Fruit fly (Drosophila melanogaster) whole organism, embryonic: Measurements from ENCODE around the gene CNMa.

Source experiments
- Atf-2 ChIP-seq: fragments of 200-800 bp; sonication (Bioruptor generic); optimal IDR thresholded peaks from 2 replicates; lab custom pipeline; 2016; ENCODE audit warnings: missing biosample characterization, missing genetic modification characterization
- CG10979 ChIP-seq: fragments of 200-800 bp; sonication (Bioruptor generic); optimal IDR thresholded peaks from 2 replicates; lab custom pipeline; 2018; ENCODE audit warnings: missing biosample characterization, mild to moderate bottlenecking, missing genetic modification characterization, moderate library complexity
- CG11398 ChIP-seq: fragments of 200-800 bp; sonication (Bioruptor generic); optimal IDR thresholded peaks from 2 replicates; lab custom pipeline; 2016; ENCODE audit warnings: missing biosample characterization, missing genetic modification characterization
- CG11696 ChIP-seq: fragments of 200-800 bp; sonication (Bioruptor generic); IDR thresholded peaks from 2 replicates; pipeline ENCODE4 v1.3.6; 2022; ENCODE audit warnings: missing biosample characterization, missing genetic modification characterization
- CG12299 ChIP-seq: fragments of 200-800 bp; sonication (Bioruptor generic); optimal IDR thresholded peaks from 2 replicates; lab custom pipeline; 2018; ENCODE audit warnings: missing biosample characterization, mild to moderate bottlenecking, missing genetic modification characterization
- CG15011 ChIP-seq: fragments of 200-800 bp; sonication (Bioruptor generic); optimal IDR thresholded peaks from 3 replicates; lab custom pipeline; 2018; ENCODE audit warnings: missing biosample characterization, mild to moderate bottlenecking, missing genetic modification characterization
- CG15269 ChIP-seq: fragments of 200-800 bp; sonication (Bioruptor generic); optimal IDR thresholded peaks from 2 replicates; lab custom pipeline; 2018; ENCODE audit warnings: missing biosample characterization, mild to moderate bottlenecking, missing genetic modification characterization, moderate library complexity
- CG18599 ChIP-seq: fragments of 200-800 bp; sonication (Bioruptor generic); optimal IDR thresholded peaks from 3 replicates; lab custom pipeline; 2017; ENCODE audit warnings: missing biosample characterization, missing genetic modification characterization, mild to moderate bottlenecking, moderate library complexity, missing genetic modification reagents
- CG2120 ChIP-seq: fragments of 200-800 bp; sonication (Bioruptor generic); optimal IDR thresholded peaks from 3 replicates; lab custom pipeline; 2016; ENCODE audit warnings: missing biosample characterization, missing genetic modification characterization
- CG2129 ChIP-seq: fragments of 200-800 bp; sonication (Bioruptor generic); IDR thresholded peaks from 2 replicates; pipeline ENCODE4 v1.3.6; 2022; ENCODE audit warnings: missing biosample characterization, missing genetic modification characterization; ENCODE audit not compliant: partially characterized antibody
- CG2712 ChIP-seq: fragments of 200-800 bp; optimal IDR thresholded peaks from 3 replicates; lab custom pipeline; 2019; ENCODE audit warnings: missing biosample characterization, mild to moderate bottlenecking, missing genetic modification characterization, moderate library complexity
- CG30020 ChIP-seq: fragments of 200-800 bp; optimal IDR thresholded peaks from 2 replicates; lab custom pipeline; 2019; ENCODE audit warnings: missing biosample characterization, mild to moderate bottlenecking, missing genetic modification characterization, moderate library complexity
- CG34224 ChIP-seq: fragments of 200-800 bp; sonication (Bioruptor generic); IDR thresholded peaks from 3 replicates; pipeline ENCODE4 v1.3.6; 2022; ENCODE audit warnings: missing biosample characterization, missing genetic modification characterization; ENCODE audit not compliant: partially characterized antibody
- CG3838 ChIP-seq: fragments of 200-800 bp; sonication (Bioruptor generic); optimal IDR thresholded peaks from 3 replicates; lab custom pipeline; 2016; ENCODE audit warnings: missing biosample characterization, missing genetic modification characterization
- CG6654 ChIP-seq: fragments of 200-800 bp; sonication (Bioruptor generic); optimal IDR thresholded peaks from 2 replicates; lab custom pipeline; 2017; ENCODE audit warnings: missing biosample characterization, mild to moderate bottlenecking, missing genetic modification characterization
- CG6854 ChIP-seq: fragments of 200-800 bp; sonication (Bioruptor generic); optimal IDR thresholded peaks from 3 replicates; lab custom pipeline; 2017; ENCODE audit warnings: missing biosample characterization, mild to moderate bottlenecking, missing genetic modification characterization
- CG7745 ChIP-seq: fragments of 200-800 bp; sonication (Bioruptor generic); optimal IDR thresholded peaks from 2 replicates; lab custom pipeline; 2018; ENCODE audit warnings: missing biosample characterization, mild to moderate bottlenecking, missing genetic modification characterization, moderate library complexity
- CG8281 ChIP-seq: fragments of 200-800 bp; sonication (Bioruptor generic); optimal IDR thresholded peaks from 2 replicates; lab custom pipeline; 2018; ENCODE audit warnings: missing biosample characterization, mild to moderate bottlenecking, missing genetic modification characterization, moderate library complexity
- CG8924 ChIP-seq: fragments of 200-800 bp; optimal IDR thresholded peaks from 3 replicates; lab custom pipeline; 2019; ENCODE audit warnings: missing biosample characterization, mild to moderate bottlenecking, missing genetic modification characterization, moderate library complexity
- CoRest ChIP-seq: fragments of 200-800 bp; sonication (Bioruptor generic); optimal IDR thresholded peaks from 3 replicates; lab custom pipeline; 2018; ENCODE audit warnings: missing biosample characterization, mild to moderate bottlenecking, missing genetic modification characterization, moderate library complexity
- D19A ChIP-seq: fragments of 200-800 bp; optimal IDR thresholded peaks from 3 replicates; lab custom pipeline; 2019; ENCODE audit warnings: missing biosample characterization, mild to moderate bottlenecking, missing genetic modification characterization, moderate library complexity
- Doc3 ChIP-seq: fragments of 200-800 bp; sonication (Bioruptor generic); IDR thresholded peaks from 3 replicates; pipeline ENCODE4 v1.3.6; 2022; ENCODE audit warnings: missing biosample characterization, missing genetic modification characterization; ENCODE audit not compliant: partially characterized antibody
- Fer3 ChIP-seq: fragments of 200-800 bp; sonication (Bioruptor generic); optimal IDR thresholded peaks from 2 replicates; lab custom pipeline; 2018; ENCODE audit warnings: missing biosample characterization, mild to moderate bottlenecking, missing genetic modification characterization, moderate library complexity
- Gsc ChIP-seq: fragments of 200-800 bp; sonication (Bioruptor generic); IDR thresholded peaks from 2 replicates; pipeline ENCODE4 v1.3.6; 2022; ENCODE audit warnings: missing biosample characterization, missing genetic modification characterization
- Jarid2 ChIP-seq: fragments of 200-800 bp; sonication (Bioruptor generic); optimal IDR thresholded peaks from 3 replicates; lab custom pipeline; 2017; ENCODE audit warnings: mild to moderate bottlenecking, missing biosample characterization, missing genetic modification reagents, missing genetic modification characterization
- MTF-1 ChIP-seq: fragments of 200-800 bp; sonication (Bioruptor generic); optimal IDR thresholded peaks from 2 replicates; lab custom pipeline; 2018; ENCODE audit warnings: missing biosample characterization, mild to moderate bottlenecking, missing genetic modification characterization, borderline replicate concordance
- Mrtf ChIP-seq: fragments of 200-800 bp; sonication (Bioruptor generic); IDR thresholded peaks from 3 replicates; pipeline ENCODE4 v1.3.6; 2022; ENCODE audit warnings: missing biosample characterization, missing genetic modification characterization
- Myb ChIP-seq: fragments of 200-800 bp; sonication (Bioruptor generic); optimal IDR thresholded peaks from 2 replicates; lab custom pipeline; 2016; ENCODE audit warnings: missing biosample characterization, missing genetic modification characterization
- Nf-YB ChIP-seq: fragments of 200-800 bp; sonication (Bioruptor generic); optimal IDR thresholded peaks from 3 replicates; lab custom pipeline; 2019; ENCODE audit warnings: missing biosample characterization, mild to moderate bottlenecking, missing genetic modification characterization, moderate library complexity
- Opbp ChIP-seq: fragments of 200-800 bp; sonication (Bioruptor generic); IDR thresholded peaks from 3 replicates; pipeline ENCODE4 v1.3.6; 2022; ENCODE audit warnings: missing biosample characterization, missing genetic modification characterization; ENCODE audit not compliant: partially characterized antibody
- PHDP ChIP-seq: fragments of 200-800 bp; sonication (Bioruptor generic); optimal IDR thresholded peaks from 3 replicates; lab custom pipeline; 2018; ENCODE audit warnings: missing biosample characterization, mild to moderate bottlenecking, missing genetic modification characterization, moderate library complexity
- Pdp1 ChIP-seq, 2 experiments: fragments of 200-800 bp; sonication (Bioruptor generic); optimal IDR thresholded peaks; 3 replicates each; lab custom pipeline; 2016; ENCODE audit warnings: missing biosample characterization in 2 of 2, missing genetic modification characterization in 2 of 2, mild to moderate bottlenecking in 1 of 2, moderate library complexity in 1 of 2
- Sox102F ChIP-seq: fragments of 200-800 bp; sonication (Bioruptor generic); optimal IDR thresholded peaks from 2 replicates; lab custom pipeline; 2018; ENCODE audit warnings: missing biosample characterization, mild to moderate bottlenecking, missing genetic modification characterization, moderate library complexity
- Usf ChIP-seq: fragments of 200-800 bp; sonication (Bioruptor generic); optimal IDR thresholded peaks from 2 replicates; lab custom pipeline; 2017; ENCODE audit warnings: missing genotype, missing biosample characterization, missing genetic modification characterization
- ab ChIP-seq: fragments of 200-800 bp; sonication (Bioruptor generic); optimal IDR thresholded peaks from 2 replicates; lab custom pipeline; 2016; ENCODE audit warnings: missing biosample characterization, missing genetic modification characterization
- ato ChIP-seq: fragments of 200-800 bp; sonication (Bioruptor generic); IDR thresholded peaks from 2 replicates; pipeline ENCODE4 v1.3.6; 2022; ENCODE audit warnings: missing biosample characterization, missing genetic modification characterization; ENCODE audit not compliant: partially characterized antibody
- bigmax ChIP-seq: fragments of 200-800 bp; sonication (Bioruptor generic); optimal IDR thresholded peaks from 2 replicates; lab custom pipeline; 2018; ENCODE audit warnings: missing biosample characterization, mild to moderate bottlenecking, missing genetic modification characterization
- da ChIP-seq: fragments of 200-800 bp; sonication (Bioruptor generic); optimal IDR thresholded peaks from 2 replicates; lab custom pipeline; 2016; ENCODE audit warnings: missing biosample characterization, missing genetic modification characterization
- dimm ChIP-seq: fragments of 200-800 bp; sonication (Bioruptor generic); IDR thresholded peaks from 2 replicates; pipeline ENCODE4 v1.3.6; 2022; ENCODE audit warnings: missing biosample characterization, missing genetic modification characterization
- gsb ChIP-seq: fragments of 200-800 bp; sonication (Bioruptor generic); IDR thresholded peaks from 2 replicates; pipeline ENCODE4 v1.3.6; 2022; ENCODE audit warnings: missing biosample characterization, missing genetic modification characterization
- gt ChIP-seq: fragments of 200-800 bp; sonication (Bioruptor generic); IDR thresholded peaks from 2 replicates; pipeline ENCODE4 v1.3.6; 2022; ENCODE audit warnings: missing biosample characterization, missing genetic modification characterization
- lab ChIP-seq: fragments of 200-800 bp; sonication (Bioruptor generic); optimal IDR thresholded peaks from 3 replicates; lab custom pipeline; 2017; ENCODE audit warnings: missing biosample characterization, missing genetic modification characterization, mild to moderate bottlenecking, moderate library complexity, missing genetic modification reagents
- nerfin-2 ChIP-seq: fragments of 200-800 bp; sonication (Bioruptor generic); IDR thresholded peaks from 2 replicates; pipeline ENCODE4 v1.3.6; 2022; ENCODE audit warnings: missing biosample characterization, missing genetic modification characterization; ENCODE audit not compliant: partially characterized antibody
- otp ChIP-seq: fragments of 200-800 bp; sonication (Bioruptor generic); IDR thresholded peaks from 3 replicates; pipeline ENCODE4, ENCODE4 v1.3.6; 2022; ENCODE audit warnings: missing biosample characterization, missing genetic modification characterization
- ranshi ChIP-seq: fragments of 200-800 bp; sonication (Bioruptor generic); IDR thresholded peaks from 2 replicates; pipeline ENCODE4 v1.3.6; 2022; ENCODE audit warnings: missing biosample characterization, missing genetic modification characterization
- seq ChIP-seq: fragments of 200-800 bp; sonication (Bioruptor generic); IDR thresholded peaks from 2 replicates; pipeline ENCODE4 v1.3.6; 2022; ENCODE audit warnings: missing biosample characterization, missing genetic modification characterization
- sima ChIP-seq: fragments of 200-800 bp; sonication (Bioruptor generic); optimal IDR thresholded peaks from 2 replicates; lab custom pipeline; 2016; ENCODE audit warnings: missing biosample characterization, missing genetic modification characterization
- vvl ChIP-seq: fragments of 200-800 bp; sonication (Bioruptor generic); IDR thresholded peaks from 2 replicates; pipeline ENCODE4 v1.3.6; 2022; ENCODE audit warnings: missing biosample characterization, missing genetic modification characterization
- zen ChIP-seq: fragments of 200-800 bp; sonication (Bioruptor generic); optimal IDR thresholded peaks from 3 replicates; lab custom pipeline; 2018; ENCODE audit warnings: missing biosample characterization, mild to moderate bottlenecking, missing genetic modification characterization, moderate library complexity

Gene CNMa

dm6 chr3L:1876215-1876625 lies 20.8 kb upstream of the CNMa start, which contains the start of gene dre4 (continued):
- TF ChIP-seq gsb (GFP tag; lab: Robert Waterston, UW) (peak; percentile 28; the same call in 1 of the 2 replicates), Opbp (GFP tag; lab: Robert Waterston, UW) (peak; percentile 59; the same call in 2 of the 3 replicates), Nf-YB (GFP tag; lab: Kevin White, UChicago) (peak; percentile 14), CG7745 (tag; lab: Kevin White, UChicago) (no peak), Doc3 (GFP tag; lab: Robert Waterston, UW) (no peak), sima (GFP tag; lab: Kevin White, UChicago) (peak; percentile 27), Mrtf (GFP tag; lab: Robert Waterston, UW) (peak; percentile 13; the same call in 1 of the 3 replicates), Fer3 (tag; lab: Kevin White, UChicago) (peak; percentile 66), seq (GFP tag; lab: Robert Waterston, UW) (peak; percentile 60; the same call in 1 of the 2 replicates), Gsc (no peak), ab (GFP tag; lab: Kevin White, UChicago) (peak; percentile 40), gt (GFP tag; lab: Robert Waterston, UW) (no peak), vvl (peak; percentile 86), CG30020 (tag; lab: Kevin White, UChicago) (peak; percentile 20), CG3838 (GFP tag; lab: Kevin White, UChicago) (peak; percentile 20), Usf (GFP tag; lab: Kevin White, UChicago) (peak; percentile 12), dimm (peak; percentile 18; the same call in 1 of the 2 replicates), CG6854 (GFP tag; lab: Kevin White, UChicago) (no peak), ato (no peak), CG11696 (GFP tag; lab: Robert Waterston, UW) (peak; percentile 28; the same call in 1 of the 2 replicates), PHDP (tag; lab: Kevin White, UChicago) (peak; percentile 80), CoRest (tag; lab: Kevin White, UChicago) (peak; percentile 66), Atf-2 (GFP tag; lab: Kevin White, UChicago) (peak; percentile 66), Pdp1 (GFP tag; optimal IDR thresholded peaks at IDR 0.05; lab: Kevin White, UChicago) (peak; percentile 71 to 72), CG10979 (tag; lab: Kevin White, UChicago) (peak; percentile 78), CG15011 (GFP tag; lab: Kevin White, UChicago) (peak; percentile 27), bigmax (no peak), CG2129 (GFP tag; lab: Robert Waterston, UW) (no peak), D19A (tag; lab: Kevin White, UChicago) (no peak), zen (peak; percentile 55), Myb (peak; percentile 73), da (GFP tag; lab: Kevin White, UChicago) (peak; percentile 35), CG6654 (GFP tag; lab: Kevin White, UChicago) (peak; percentile 38), CG11398 (peak; percentile 26), CG34224 (GFP tag; lab: Robert Waterston, UW) (no peak), CG2120 (GFP tag; lab: Kevin White, UChicago) (peak; percentile 86), MTF-1 (GFP tag; lab: Kevin White, UChicago) (peak; percentile 23), CG2712 (peak; percentile 81), Sox102F (GFP tag; lab: Kevin White, UChicago) (peak; percentile 66), otp (0 out of 3 replicates have a peak, but pooled peaks have one; percentile 47), lab (GFP tag; lab: Kevin White, UChicago) (peak; percentile 83), CG8924 (tag; lab: Kevin White, UChicago) (peak; percentile 71), CG15269 (tag; lab: Kevin White, UChicago) (peak; percentile 58), nerfin-2 (no peak), CG18599 (GFP tag; lab: Kevin White, UChicago) (peak; percentile 80), Jarid2 (no peak), CG12299 (tag; lab: Kevin White, UChicago) (peak; percentile 10), ranshi (GFP tag; lab: Robert Waterston, UW) (peak; percentile 79), CG8281 (tag; lab: Kevin White, UChicago) (no peak)
